Worm (Caenorhabditis elegans) whole organism, mixed stage, embryonic: Measurements from ENCODE around the gene C05A2.4.

Source experiments
- M03D4.4 ChIP-seq: sonication (generic microtip); optimal IDR thresholded peaks from 2 replicates; lab custom pipeline; 2017; ENCODE audit warnings: mild to moderate bottlenecking, missing genetic modification characterization, missing compliant biosample characterization
- bed-3 ChIP-seq: fragments of 200-800 bp; sonication (Bioruptor generic); optimal IDR thresholded peaks from 3 replicates; lab custom pipeline; 2018; ENCODE audit warnings: mild to moderate bottlenecking, missing genetic modification characterization, moderate library complexity, missing compliant biosample characterization
- blmp-1 ChIP-seq: fragments of 150-350 bp; optimal IDR thresholded peaks from 2 replicates; lab custom pipeline; 2014; ENCODE audit warnings: missing biosample characterization, missing genetic modification characterization
- ceh-39 ChIP-seq: fragments of 150-350 bp; optimal IDR thresholded peaks from 2 replicates; lab custom pipeline; 2014; ENCODE audit warnings: missing biosample characterization, missing genetic modification characterization
- ceh-43 ChIP-seq: fragments of 200-800 bp; sonication (Bioruptor generic); optimal IDR thresholded peaks from 2 replicates; lab custom pipeline; 2018; ENCODE audit warnings: mild to moderate bottlenecking, missing genetic modification characterization, moderate library complexity, missing compliant biosample characterization
- ceh-83 ChIP-seq: fragments of 200-800 bp; sonication (Bioruptor generic); optimal IDR thresholded peaks from 2 replicates; lab custom pipeline; 2018; ENCODE audit warnings: mild to moderate bottlenecking, missing genetic modification characterization, missing compliant biosample characterization
- ces-1 ChIP-seq: fragments of 150-350 bp; optimal IDR thresholded peaks from 2 replicates; lab custom pipeline; 2014; ENCODE audit warnings: missing biosample characterization, missing genetic modification reagents, missing genetic modification characterization
- cnd-1 ChIP-seq: fragments of 200-800 bp; sonication (Bioruptor generic); optimal IDR thresholded peaks from 2 replicates; lab custom pipeline; 2018; ENCODE audit warnings: mild to moderate bottlenecking, missing genetic modification characterization, missing compliant biosample characterization
- drap-1 ChIP-seq: fragments of 200-800 bp; sonication (Bioruptor generic); optimal IDR thresholded peaks from 3 replicates; lab custom pipeline; 2018; ENCODE audit warnings: mild to moderate bottlenecking, missing genetic modification characterization, missing compliant biosample characterization
- elt-1 ChIP-seq: sonication (generic microtip); optimal IDR thresholded peaks from 2 replicates; lab custom pipeline; 2017; ENCODE audit warnings: missing genetic modification characterization, mild to moderate bottlenecking, missing compliant biosample characterization, antibody characterized with exemption, moderate library complexity, borderline replicate concordance; ENCODE audit not compliant: insufficient read depth
- elt-3 ChIP-seq: fragments of 150-350 bp; optimal IDR thresholded peaks from 2 replicates; lab custom pipeline; 2014; ENCODE audit warnings: missing biosample characterization, missing genetic modification characterization
- flh-1 ChIP-seq: fragments of 200-800 bp; sonication (Bioruptor generic); optimal IDR thresholded peaks from 2 replicates; lab custom pipeline; 2018; ENCODE audit warnings: mild to moderate bottlenecking, missing genetic modification characterization, moderate library complexity, missing compliant biosample characterization
- ham-2 ChIP-seq: fragments of 200-800 bp; sonication (Bioruptor generic); optimal IDR thresholded peaks from 2 replicates; lab custom pipeline; 2018; ENCODE audit warnings: mild to moderate bottlenecking, missing genetic modification characterization, missing compliant biosample characterization
- hlh-1 ChIP-seq: fragments of 150-350 bp; optimal IDR thresholded peaks from 2 replicates; lab custom pipeline; 2014; ENCODE audit warnings: missing biosample characterization, missing genetic modification reagents, missing genetic modification characterization
- lin-13 ChIP-seq: fragments of 150-350 bp; optimal IDR thresholded peaks from 2 replicates; lab custom pipeline; 2014; ENCODE audit warnings: missing biosample characterization, missing genetic modification characterization
- lin-32 ChIP-seq: fragments of 200-800 bp; sonication (Bioruptor generic); optimal IDR thresholded peaks from 2 replicates; lab custom pipeline; 2018; ENCODE audit warnings: mild to moderate bottlenecking, missing genetic modification characterization, missing compliant biosample characterization
- lsy-2 ChIP-seq: fragments of 150-350 bp; optimal IDR thresholded peaks from 2 replicates; lab custom pipeline; 2014; ENCODE audit warnings: missing biosample characterization, missing genetic modification characterization
- mab-5 ChIP-seq: fragments of 150-350 bp; optimal IDR thresholded peaks from 2 replicates; lab custom pipeline; 2014; ENCODE audit warnings: missing biosample characterization, missing genetic modification characterization
- mep-1 ChIP-seq: fragments of 150-350 bp; optimal IDR thresholded peaks from 2 replicates; lab custom pipeline; 2017; ENCODE audit warnings: missing biosample characterization, missing genetic modification reagents, missing genetic modification characterization, inconsistent platforms
- mls-2 ChIP-seq: sonication (generic microtip); optimal IDR thresholded peaks from 2 replicates; lab custom pipeline; 2016; ENCODE audit warnings: mild to moderate bottlenecking, missing genetic modification characterization, moderate library complexity, missing compliant biosample characterization
- nhr-12 ChIP-seq: fragments of 150-350 bp; optimal IDR thresholded peaks from 2 replicates; lab custom pipeline; 2014; ENCODE audit warnings: missing biosample characterization, missing genetic modification characterization
- nhr-2 ChIP-seq: fragments of 150-350 bp; optimal IDR thresholded peaks from 2 replicates; lab custom pipeline; 2014; ENCODE audit warnings: missing biosample characterization, missing genetic modification characterization
- nhr-237 ChIP-seq: fragments of 150-350 bp; optimal IDR thresholded peaks from 2 replicates; lab custom pipeline; 2014; ENCODE audit warnings: missing biosample characterization, missing genetic modification characterization
- nhr-28 ChIP-seq: fragments of 150-350 bp; optimal IDR thresholded peaks from 2 replicates; lab custom pipeline; 2014; ENCODE audit warnings: missing biosample characterization, missing genetic modification characterization
- nhr-76 ChIP-seq: sonication (generic microtip); optimal IDR thresholded peaks from 2 replicates; lab custom pipeline; 2017; ENCODE audit warnings: missing biosample characterization, missing genetic modification characterization
- pha-4 ChIP-seq: fragments of 150-350 bp; optimal IDR thresholded peaks from 2 replicates; lab custom pipeline; 2018; ENCODE audit warnings: missing biosample characterization, missing genetic modification reagents, missing genetic modification characterization
- sem-2 ChIP-seq: fragments of 200-800 bp; sonication (Bioruptor generic); optimal IDR thresholded peaks from 2 replicates; lab custom pipeline; 2018; ENCODE audit warnings: mild to moderate bottlenecking, missing genetic modification characterization, missing compliant biosample characterization
- sptf-1 ChIP-seq: sonication (generic microtip); optimal IDR thresholded peaks from 2 replicates; lab custom pipeline; 2017; ENCODE audit warnings: mild to moderate bottlenecking, missing genetic modification characterization, moderate library complexity, missing compliant biosample characterization
- tbx-8 ChIP-seq: fragments of 200-800 bp; sonication (Bioruptor generic); optimal IDR thresholded peaks from 2 replicates; lab custom pipeline; 2018; ENCODE audit warnings: mild to moderate bottlenecking, missing genetic modification characterization, moderate library complexity, missing compliant biosample characterization
- unc-120 ChIP-seq: sonication (generic microtip); optimal IDR thresholded peaks from 2 replicates; lab custom pipeline; 2017; ENCODE audit warnings: missing genetic modification characterization, missing compliant biosample characterization; ENCODE audit not compliant: poor library complexity, severe bottlenecking
- unc-39 ChIP-seq: fragments of 150-350 bp; optimal IDR thresholded peaks from 2 replicates; lab custom pipeline; 2014; ENCODE audit warnings: missing biosample characterization, missing genetic modification characterization
- unc-62 ChIP-seq: fragments of 150-350 bp; optimal IDR thresholded peaks from 2 replicates; lab custom pipeline; 2014; ENCODE audit warnings: missing biosample characterization, missing genetic modification reagents, missing genetic modification characterization
- zip-8 ChIP-seq: fragments of 150-350 bp; optimal IDR thresholded peaks from 2 replicates; lab custom pipeline; 2014; ENCODE audit warnings: missing biosample characterization, missing genetic modification characterization
- ztf-11 ChIP-seq: fragments of 150-350 bp; optimal IDR thresholded peaks from 2 replicates; lab custom pipeline; 2014; ENCODE audit warnings: missing biosample characterization, missing genetic modification characterization

The C05A2.4 gene

DNA sequence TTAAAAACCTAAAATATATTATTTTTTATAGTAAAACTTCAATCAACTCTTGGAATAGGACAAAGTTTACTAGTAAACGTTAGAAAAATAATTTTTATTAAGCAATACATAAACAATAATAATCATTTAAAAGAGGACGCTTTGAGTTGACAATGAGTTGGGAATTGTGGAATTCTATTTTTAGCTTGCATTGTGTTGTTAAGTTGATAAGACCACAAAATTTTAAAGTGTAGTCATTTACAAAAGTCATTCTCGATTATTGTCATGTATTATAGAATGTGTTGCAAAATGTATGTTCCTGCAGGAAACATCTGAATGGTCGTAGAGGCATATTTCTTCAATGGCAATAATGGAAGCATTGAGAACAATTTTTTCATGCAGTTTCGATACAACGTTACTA is 15.7 kb downstream of the C05A2.4 start:
- TF ChIP-seq ham-2 (GFP tag; lab: Kevin White, UChicago): no peak
- no peak for TF ChIP-seq zip-8 (tag; lab: Kevin White, UChicago)
- TF ChIP-seq mab-5 (tag; lab: Kevin White, UChicago): no peak
- no peak for TF ChIP-seq ceh-83 (GFP tag; lab: Kevin White, UChicago)
- no peak for TF ChIP-seq unc-120
- TF ChIP-seq elt-1 (tag; lab: Kevin White, UChicago): no peak
- TF ChIP-seq unc-39 (tag; lab: Kevin White, UChicago): no peak
- no peak for TF ChIP-seq ces-1 (GFP tag; lab: Kevin White, UChicago)
- TF ChIP-seq nhr-2 (tag; lab: Kevin White, UChicago): no peak
- TF ChIP-seq sem-2 (GFP tag; lab: Kevin White, UChicago): no peak
- no peak for TF ChIP-seq ztf-11 (tag; lab: Kevin White, UChicago)
- no peak for TF ChIP-seq ceh-43 (GFP tag; lab: Kevin White, UChicago)
- no peak for TF ChIP-seq pha-4 (tag; lab: Kevin White, UChicago)
- no peak for TF ChIP-seq lsy-2 (tag; lab: Kevin White, UChicago)
- TF ChIP-seq drap-1 (GFP tag; lab: Kevin White, UChicago): no peak

DNA sequence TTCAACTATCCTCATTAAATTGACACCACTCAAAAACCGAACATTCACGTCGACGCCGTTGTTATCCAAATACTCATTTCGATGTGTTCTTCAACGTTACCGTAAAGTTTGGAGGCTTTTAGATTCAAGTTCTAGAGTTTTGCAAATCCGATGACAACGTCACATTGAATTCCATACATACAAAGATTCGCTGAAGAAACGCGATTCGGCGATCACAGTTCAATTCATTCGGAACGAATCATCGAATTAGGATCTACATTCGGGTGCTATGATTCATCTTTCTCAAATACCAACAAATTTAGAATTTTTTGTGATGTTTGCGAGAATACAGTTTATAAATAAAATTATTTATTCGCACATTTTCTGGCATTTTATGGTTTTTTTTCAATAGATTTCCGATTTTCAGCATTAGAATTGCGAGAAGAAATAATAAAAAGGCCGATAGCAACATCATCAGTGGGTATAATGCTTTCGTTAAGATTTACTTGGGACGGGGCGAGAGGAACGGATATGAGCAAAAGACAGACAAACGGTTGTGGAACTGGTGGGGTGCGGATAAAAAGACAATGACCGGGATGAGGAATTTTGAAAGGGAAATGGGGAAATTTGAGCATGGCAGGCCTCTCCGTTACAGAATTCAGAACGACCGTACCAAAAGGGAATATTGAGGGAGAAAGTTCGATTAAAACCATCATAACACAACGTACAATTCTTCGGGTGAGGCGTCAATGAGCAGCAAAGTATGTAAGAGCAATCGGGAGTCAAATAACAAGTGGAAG is 16.7 kb downstream of the C05A2.4 start:
- peak; percentile 16 for TF ChIP-seq unc-120
- no peak for TF ChIP-seq nhr-12 (tag; lab: Kevin White, UChicago)
- TF ChIP-seq pha-4 (tag; lab: Kevin White, UChicago): no peak
- no peak for TF ChIP-seq mep-1 (tag; lab: Kevin White, UChicago)

DNA sequence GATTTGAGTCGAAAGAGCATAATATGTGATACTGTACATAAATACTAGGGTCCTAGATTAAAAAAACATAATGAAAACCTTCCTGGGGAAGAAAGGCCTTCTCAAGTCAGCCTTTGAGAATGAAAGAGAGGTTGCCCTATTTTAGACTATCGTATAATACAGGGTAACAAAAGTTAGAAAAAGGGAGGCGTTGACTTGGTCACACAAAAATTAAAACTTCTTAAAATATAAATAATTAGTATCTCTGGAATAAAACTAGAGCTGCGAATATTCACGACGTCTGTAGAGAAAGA is 17.3 kb downstream of the C05A2.4 start:
- no peak for TF ChIP-seq ces-1 (GFP tag; lab: Kevin White, UChicago)
- no peak for TF ChIP-seq lsy-2 (tag; lab: Kevin White, UChicago)
- TF ChIP-seq unc-39 (tag; lab: Kevin White, UChicago): no peak
- TF ChIP-seq unc-120: no peak
- TF ChIP-seq flh-1 (GFP tag; lab: Kevin White, UChicago): no peak
- TF ChIP-seq cnd-1 (tag; lab: Kevin White, UChicago): no peak
- TF ChIP-seq mls-2 (tag; lab: Kevin White, UChicago): no peak
- no peak for TF ChIP-seq nhr-237
- no peak for TF ChIP-seq nhr-2 (tag; lab: Kevin White, UChicago)
- TF ChIP-seq nhr-76 (tag; lab: Kevin White, UChicago): no peak
- no peak for TF ChIP-seq blmp-1 (tag; lab: Kevin White, UChicago)
- no peak for TF ChIP-seq nhr-28
- TF ChIP-seq M03D4.4: no peak
- no peak for TF ChIP-seq ham-2 (GFP tag; lab: Kevin White, UChicago)
- no peak for TF ChIP-seq elt-1 (tag; lab: Kevin White, UChicago)
- TF ChIP-seq zip-8 (tag; lab: Kevin White, UChicago): no peak
- TF ChIP-seq ceh-39 (tag; lab: Kevin White, UChicago): no peak
- TF ChIP-seq elt-3 (tag; lab: Kevin White, UChicago): no peak
- no peak for TF ChIP-seq pha-4 (tag; lab: Kevin White, UChicago)
- TF ChIP-seq unc-62 (GFP tag; lab: Kevin White, UChicago): no peak

DNA sequence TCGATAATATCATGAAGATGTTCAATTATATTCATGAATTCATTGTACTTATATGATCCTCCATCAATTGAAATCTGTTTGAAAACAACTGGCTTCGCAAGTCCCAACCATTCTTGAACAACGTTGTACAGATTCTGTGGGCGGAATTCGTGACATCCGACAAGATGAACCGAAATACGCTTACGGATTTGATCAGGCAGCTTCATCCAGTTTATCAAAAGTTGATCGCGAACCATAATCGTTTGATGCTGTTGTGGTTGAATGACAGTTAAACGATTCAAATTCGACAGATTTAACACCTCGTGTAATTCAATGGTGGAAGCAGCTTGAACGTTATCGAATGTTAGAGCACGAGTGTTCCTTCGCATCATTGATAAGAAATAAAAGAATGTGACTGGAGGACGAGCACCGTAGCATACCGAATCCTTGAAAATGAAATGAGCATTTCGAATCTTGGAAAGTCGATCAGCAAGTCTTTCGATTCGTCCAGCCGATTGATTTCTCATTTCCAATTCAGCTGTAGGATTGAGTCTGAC is 18.5 kb downstream of the C05A2.4 start:
- TF ChIP-seq unc-120 (no peak), nhr-237 (no peak), sem-2 (GFP tag; lab: Kevin White, UChicago) (no peak), lin-13 (tag; lab: Kevin White, UChicago) (no peak), mep-1 (tag; lab: Kevin White, UChicago) (no peak), ces-1 (GFP tag; lab: Kevin White, UChicago) (no peak)

DNA sequence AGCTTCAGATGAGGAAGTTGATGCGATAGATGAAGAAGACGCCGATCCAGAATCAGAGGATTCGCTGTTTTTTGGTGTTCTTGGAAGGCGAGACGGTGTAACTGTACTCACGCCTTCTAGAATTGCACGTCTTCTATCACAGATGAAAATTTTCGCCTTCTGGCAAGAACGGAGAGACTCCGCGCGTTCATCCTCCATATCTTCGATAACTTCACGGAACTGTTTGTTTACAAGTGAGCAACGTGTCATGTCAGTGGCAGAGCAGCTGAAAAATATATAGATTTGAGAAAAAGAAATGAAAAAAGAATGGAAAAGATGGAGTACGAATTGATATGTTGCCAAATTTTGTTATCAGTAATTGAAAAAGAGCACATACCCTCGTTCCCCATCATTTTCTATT is 19.3 kb downstream of the C05A2.4 start:
- TF ChIP-seq ceh-83 (GFP tag; lab: Kevin White, UChicago) (no peak), ceh-39 (tag; lab: Kevin White, UChicago) (no peak), nhr-28 (no peak), ceh-43 (GFP tag; lab: Kevin White, UChicago) (no peak), hlh-1 (tag; lab: Kevin White, UChicago) (no peak), flh-1 (GFP tag; lab: Kevin White, UChicago) (no peak), pha-4 (tag; lab: Kevin White, UChicago) (no peak), drap-1 (GFP tag; lab: Kevin White, UChicago) (no peak), lin-32 (no peak), lsy-2 (tag; lab: Kevin White, UChicago) (no peak), mep-1 (tag; lab: Kevin White, UChicago) (no peak), ces-1 (GFP tag; lab: Kevin White, UChicago) (no peak), elt-1 (tag; lab: Kevin White, UChicago) (no peak), nhr-237 (no peak), tbx-8 (GFP tag; lab: Kevin White, UChicago) (no peak), nhr-76 (tag; lab: Kevin White, UChicago) (no peak), sptf-1 (no peak), mab-5 (tag; lab: Kevin White, UChicago) (no peak), bed-3 (GFP tag; lab: Kevin White, UChicago) (no peak)
